Worm (Caenorhabditis elegans) whole organism, L2 larva: ENCODE results near the gene hsp-6.

Experiments
- C34F6.9 ChIP-seq: fragments of 150-350 bp; optimal IDR thresholded peaks from 2 replicates; lab custom pipeline; 2014; ENCODE audit warnings: missing biosample characterization, missing genetic modification characterization
- R02D3.7 ChIP-seq: fragments of 150-350 bp; optimal IDR thresholded peaks from 2 replicates; lab custom pipeline; 2014; ENCODE audit warnings: missing biosample characterization, missing genetic modification characterization
- Y55F3AM.14 ChIP-seq: fragments of 200-800 bp; sonication (Bioruptor generic); optimal IDR thresholded peaks from 2 replicates; lab custom pipeline; 2018; ENCODE audit warnings: mild to moderate bottlenecking, missing genetic modification characterization, missing compliant biosample characterization
- alr-1 ChIP-seq: fragments of 150-350 bp; optimal IDR thresholded peaks from 2 replicates; lab custom pipeline; 2014; ENCODE audit warnings: missing biosample characterization, missing genetic modification characterization
- ceh-82 ChIP-seq: fragments of 150-350 bp; optimal IDR thresholded peaks from 2 replicates; lab custom pipeline; 2014; ENCODE audit warnings: missing biosample characterization, missing genetic modification characterization
- crh-2 ChIP-seq: sonication (generic microtip); optimal IDR thresholded peaks from 2 replicates; lab custom pipeline; 2017; ENCODE audit warnings: missing biosample characterization, missing genetic modification characterization
- egl-27 ChIP-seq: sonication (generic microtip); optimal IDR thresholded peaks from 3 replicates; lab custom pipeline; 2017; ENCODE audit warnings: missing biosample characterization, missing genetic modification reagents, missing genetic modification characterization
- elt-3 ChIP-seq: sonication (generic microtip); optimal IDR thresholded peaks from 2 replicates; lab custom pipeline; 2017; ENCODE audit warnings: missing biosample characterization, missing genetic modification characterization
- fos-1 ChIP-seq: fragments of 150-350 bp; optimal IDR thresholded peaks from 2 replicates; lab custom pipeline; 2014; ENCODE audit warnings: missing biosample characterization, missing genetic modification characterization
- gmeb-1 ChIP-seq: fragments of 150-350 bp; optimal IDR thresholded peaks from 2 replicates; lab custom pipeline; 2014; ENCODE audit warnings: missing biosample characterization, missing genetic modification characterization
- mab-5 ChIP-seq: fragments of 150-350 bp; optimal IDR thresholded peaks from 2 replicates; lab custom pipeline; 2014; ENCODE audit warnings: missing biosample characterization, missing genetic modification characterization
- nhr-10 ChIP-seq: sonication (generic microtip); optimal IDR thresholded peaks from 2 replicates; lab custom pipeline; 2017; ENCODE audit warnings: missing biosample characterization, missing genetic modification characterization
- nhr-12 ChIP-seq: fragments of 150-350 bp; optimal IDR thresholded peaks from 2 replicates; lab custom pipeline; 2014; ENCODE audit warnings: missing biosample characterization, missing genetic modification characterization
- nhr-129 ChIP-seq: fragments of 150-350 bp; optimal IDR thresholded peaks from 2 replicates; lab custom pipeline; 2014; ENCODE audit warnings: missing biosample characterization, missing genetic modification characterization
- nhr-21 ChIP-seq: fragments of 150-350 bp; optimal IDR thresholded peaks from 2 replicates; lab custom pipeline; 2014; ENCODE audit warnings: missing biosample characterization, missing genetic modification characterization
- nhr-23 ChIP-seq: fragments of 150-350 bp; optimal IDR thresholded peaks from 2 replicates; lab custom pipeline; 2014; ENCODE audit warnings: missing biosample characterization, missing genetic modification reagents, missing genetic modification characterization
- nhr-25 ChIP-seq: fragments of 150-350 bp; sonication (generic microtip); optimal IDR thresholded peaks from 3 replicates; lab custom pipeline; 2014; ENCODE audit warnings: missing biosample characterization, missing genetic modification characterization
- nhr-77 ChIP-seq: fragments of 150-350 bp; optimal IDR thresholded peaks from 2 replicates; lab custom pipeline; 2014; ENCODE audit warnings: missing biosample characterization, missing genetic modification characterization
- peb-1 ChIP-seq: fragments of 150-350 bp; optimal IDR thresholded peaks from 2 replicates; lab custom pipeline; 2014; ENCODE audit warnings: missing biosample characterization, missing genetic modification characterization
- skn-1 ChIP-seq: sonication (generic microtip); optimal IDR thresholded peaks from 2 replicates; lab custom pipeline; 2017; ENCODE audit warnings: missing biosample characterization, missing genetic modification characterization
- sma-3 ChIP-seq: sonication (generic microtip); optimal IDR thresholded peaks from 2 replicates; lab custom pipeline; 2016; ENCODE audit warnings: missing genetic modification reagents, missing genetic modification characterization, missing compliant biosample characterization
- sma-9 ChIP-seq, 2 experiments: fragments of 150-350 bp in 1 of 2; sonication (generic microtip) in 1 of 2; optimal IDR thresholded peaks; 2 replicates each; lab custom pipeline; 2014 to 2016; ENCODE audit warnings: missing genetic modification characterization in 2 of 2, mild to moderate bottlenecking in 1 of 2, missing biosample characterization in 1 of 2, missing compliant biosample characterization in 1 of 2, missing genetic modification reagents in 1 of 2, moderate library complexity in 1 of 2
- snpc-4 ChIP-seq: fragments of 150-350 bp; optimal IDR thresholded peaks from 2 replicates; lab custom pipeline; 2014; ENCODE audit warnings: missing biosample characterization, missing genetic modification characterization
- unc-39 ChIP-seq: fragments of 150-350 bp; optimal IDR thresholded peaks from 2 replicates; lab custom pipeline; 2014; ENCODE audit warnings: missing biosample characterization, missing genetic modification characterization
- unc-55 ChIP-seq: fragments of 150-350 bp; sonication (generic microtip); optimal IDR thresholded peaks from 3 replicates; lab custom pipeline; 2014; ENCODE audit warnings: missing biosample characterization, missing genetic modification reagents, missing genetic modification characterization
- unc-62 ChIP-seq: fragments of 150-350 bp; optimal IDR thresholded peaks from 2 replicates; lab custom pipeline; 2014; ENCODE audit warnings: missing biosample characterization, missing genetic modification reagents, missing genetic modification characterization
- zag-1 ChIP-seq: fragments of 150-350 bp; optimal IDR thresholded peaks from 2 replicates; lab custom pipeline; 2014; ENCODE audit warnings: missing biosample characterization, missing genetic modification characterization
- ztf-11 ChIP-seq: sonication (generic microtip); optimal IDR thresholded peaks from 2 replicates; lab custom pipeline; 2017; ENCODE audit warnings: missing biosample characterization, missing genetic modification characterization

The hsp-6 gene

DNA sequence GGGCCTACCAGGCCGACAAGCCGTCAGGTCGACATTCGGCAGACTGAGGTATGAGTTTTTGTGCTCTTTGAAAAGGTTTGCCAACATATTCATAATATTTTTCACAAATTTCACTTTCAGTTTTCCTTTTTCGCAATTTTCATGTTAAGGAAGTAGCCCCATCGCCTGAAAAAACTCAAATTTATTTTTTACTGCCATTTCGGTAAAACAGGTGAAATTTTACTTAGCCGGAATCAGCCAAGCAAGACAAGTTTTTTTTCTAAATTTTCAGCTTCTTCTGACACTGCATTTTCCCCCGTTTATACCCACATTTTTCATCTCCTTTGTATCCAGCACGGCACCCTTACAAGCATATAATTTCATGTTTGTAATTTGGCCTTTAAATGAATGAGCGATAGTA lies 35.0 kb downstream of the hsp-6 start, which contains the start of gene R02F11.11:
Gene R02F11.11 (plus strand): TSS at position 301 of the 400 bp plus-strand sequence.
- no peak for TF ChIP-seq ceh-82 (tag; lab: Kevin White, UChicago)
- TF ChIP-seq, all 48 proteins: peak for 0

DNA sequence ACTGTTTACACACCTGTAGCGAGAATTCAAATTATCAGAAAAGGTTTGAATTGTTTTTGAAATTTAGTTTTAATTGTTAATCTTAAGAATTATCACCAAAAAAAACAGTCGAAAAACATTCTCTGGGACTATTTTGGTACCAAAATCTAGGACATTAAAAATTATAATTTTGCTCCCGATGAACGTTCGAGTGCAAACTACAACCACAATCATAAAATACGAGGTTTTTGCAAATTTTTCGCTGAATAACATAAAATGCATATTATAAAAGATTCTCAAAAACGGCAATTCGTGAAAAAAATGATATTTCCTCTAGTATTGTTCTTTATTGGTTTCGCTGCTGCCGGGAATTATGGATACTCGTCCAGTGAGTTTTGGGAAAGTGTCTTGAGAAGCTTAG lies 36.2 kb downstream of the hsp-6 start, which contains the start of gene R02F11.12:
Gene R02F11.12 (plus strand): TSS at position 301 of the 400 bp plus-strand sequence.
- no peak for TF ChIP-seq sma-3 (GFP tag; lab: Kevin White, UChicago)
- TF ChIP-seq zag-1 (tag; lab: Kevin White, UChicago): no peak

DNA sequence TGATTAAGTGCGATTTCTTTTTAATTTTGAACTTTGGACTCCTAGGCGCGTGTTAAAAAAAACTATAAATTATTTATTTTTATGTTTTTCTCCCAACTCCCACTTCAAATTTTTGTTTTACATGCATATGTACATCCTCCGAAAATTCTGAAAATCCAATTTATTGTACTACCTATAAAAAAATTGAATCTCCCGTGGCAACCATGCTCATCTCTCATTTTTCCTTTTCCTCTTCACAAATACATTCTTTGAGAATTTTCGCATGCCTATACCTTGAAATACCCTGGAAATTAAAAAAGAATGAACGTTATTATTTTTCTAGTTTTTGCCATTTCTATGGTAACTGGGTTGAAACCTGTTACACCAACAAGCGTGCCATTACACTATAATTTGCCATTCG lies 37.7 kb downstream of the hsp-6 start, which contains the start of gene R02F11.10:
Gene R02F11.10 (plus strand): TSS at position 301 of the 400 bp plus-strand sequence.
- no peak for TF ChIP-seq unc-62 (GFP tag; lab: Kevin White, UChicago)
- TF ChIP-seq nhr-21 (tag; lab: Kevin White, UChicago): no peak
- TF ChIP-seq elt-3 (tag; lab: Kevin White, UChicago): no peak
- TF ChIP-seq zag-1 (tag; lab: Kevin White, UChicago): no peak
- TF ChIP-seq R02D3.7: no peak
- no peak for TF ChIP-seq snpc-4 (tag; lab: Kevin White, UChicago)
- TF ChIP-seq alr-1 (tag; lab: Kevin White, UChicago): no peak

DNA sequence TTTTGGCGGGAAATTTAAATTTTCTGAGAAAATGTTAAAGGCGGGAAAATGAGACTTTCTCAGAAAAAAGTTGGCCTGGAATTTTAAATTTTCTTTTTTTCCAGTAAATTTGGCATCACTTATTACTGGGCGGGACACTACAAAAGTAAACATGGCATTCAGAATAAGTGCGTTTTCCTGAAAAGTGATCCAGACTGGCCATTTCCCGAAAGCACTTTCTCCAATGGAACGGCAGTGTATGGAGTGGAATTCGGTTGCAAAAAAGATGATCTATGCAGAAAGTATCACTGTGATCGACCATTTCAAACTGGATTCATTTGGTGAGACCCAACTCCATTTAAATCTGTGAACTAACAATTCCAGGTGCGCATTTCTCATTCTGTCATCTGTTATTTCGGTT lies 38.7 kb downstream of the hsp-6 start:
- TF ChIP-seq crh-2 (no peak), nhr-25 (no peak), elt-3 (tag; lab: Kevin White, UChicago) (no peak), nhr-23 (no peak)

DNA sequence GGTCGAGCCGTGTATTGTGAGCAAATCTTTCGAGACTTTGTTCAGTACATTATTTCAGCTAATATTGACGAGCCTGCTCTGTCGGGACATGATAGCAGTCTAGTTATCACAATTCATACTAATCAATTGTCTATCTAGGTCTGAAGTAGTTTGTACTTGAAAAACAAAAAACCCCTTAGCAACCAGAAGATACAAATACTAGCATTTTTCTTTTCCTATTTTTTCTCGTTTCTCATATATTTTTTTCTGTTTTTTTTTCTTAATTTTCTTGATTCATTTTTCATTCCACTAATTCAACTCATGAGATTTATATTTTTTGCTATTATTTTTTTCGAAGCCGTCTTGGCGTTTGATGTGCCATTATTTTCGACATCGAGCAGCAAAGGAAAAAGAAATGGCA lies 39.4 kb downstream of the hsp-6 start, which contains the start of gene R02F11.9:
Gene R02F11.9 (plus strand): TSS at position 301 of the 400 bp plus-strand sequence.
- TF ChIP-seq nhr-25 (no peak), unc-62 (GFP tag; lab: Kevin White, UChicago) (no peak), nhr-77 (no peak), unc-39 (no peak), alr-1 (tag; lab: Kevin White, UChicago) (no peak), snpc-4 (tag; lab: Kevin White, UChicago) (no peak), elt-3 (tag; lab: Kevin White, UChicago) (no peak), unc-55 (no peak), egl-27 (tag; lab: Kevin White, UChicago) (no peak)

DNA sequence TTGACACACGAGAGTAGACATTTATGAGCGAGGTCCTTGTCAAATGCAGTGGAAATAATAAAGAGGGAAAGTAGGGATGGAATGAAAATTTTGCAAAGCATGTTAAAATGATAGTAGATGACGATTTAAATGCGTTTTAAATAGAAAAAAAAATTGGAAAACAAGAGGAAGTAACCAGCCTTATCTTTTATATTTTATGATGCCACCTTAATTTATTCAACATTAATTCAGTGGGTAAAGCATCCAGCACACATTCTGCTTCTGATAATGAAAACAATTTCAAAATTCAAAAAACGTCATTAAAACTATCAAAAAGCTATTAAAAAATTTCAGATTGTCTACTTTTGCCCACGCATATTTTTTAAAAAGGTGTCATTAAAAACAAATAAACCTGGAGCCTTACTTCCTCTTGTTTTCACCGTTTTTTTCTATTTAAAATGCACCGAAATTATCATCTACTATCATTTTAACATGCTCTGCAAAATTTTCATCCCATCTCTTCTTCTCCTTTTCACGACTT lies 41.2 kb downstream of the hsp-6 start, which contains the start of the genes Y60C6A.2 and Y60C6A.3:
Gene Y60C6A.2 (minus strand): TSS at position 101 of the 520 bp plus-strand sequence.
Gene Y60C6A.3 (plus strand): TSS at position 470 of the 520 bp plus-strand sequence.
- TF ChIP-seq nhr-129 (no peak), gmeb-1 (no peak), ztf-11 (no peak), nhr-12 (no peak), crh-2 (no peak), egl-27 (tag; lab: Kevin White, UChicago) (no peak), peb-1 (tag; lab: Kevin White, UChicago) (no peak), nhr-10 (tag; lab: Kevin White, UChicago) (no peak), unc-55 (no peak), Y55F3AM.14 (GFP tag; lab: Kevin White, UChicago) (no peak), elt-3 (tag; lab: Kevin White, UChicago) (no peak)

DNA sequence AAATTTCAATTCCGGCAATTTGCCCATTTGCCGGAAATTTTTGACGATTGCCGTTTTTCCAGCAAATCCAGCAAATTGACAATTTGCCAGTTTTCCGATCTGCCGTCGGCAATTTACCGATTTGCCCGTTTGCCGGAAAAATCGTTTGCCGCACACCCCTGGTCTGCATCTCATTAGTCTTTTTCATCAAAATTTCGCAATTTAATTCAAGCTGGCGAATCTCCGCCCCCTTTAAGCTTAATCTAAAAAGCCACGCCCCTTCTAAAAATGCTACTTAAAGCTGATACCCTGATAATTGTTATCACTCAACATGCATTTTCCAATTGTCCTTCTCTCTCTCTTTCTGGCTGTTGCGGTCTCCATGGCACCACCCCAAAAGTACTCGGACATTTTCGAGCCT lies 43.2 kb downstream of the hsp-6 start, which contains the start of gene Y60C6A.1:
Gene Y60C6A.1 (plus strand): TSS at position 301 of the 400 bp plus-strand sequence.
- TF ChIP-seq nhr-77 (no peak), C34F6.9 (tag; lab: Kevin White, UChicago) (no peak), R02D3.7 (no peak), fos-1 (tag; lab: Kevin White, UChicago) (no peak), crh-2 (no peak), snpc-4 (tag; lab: Kevin White, UChicago) (no peak), Y55F3AM.14 (GFP tag; lab: Kevin White, UChicago) (no peak), nhr-23 (no peak), zag-1 (tag; lab: Kevin White, UChicago) (no peak), skn-1 (tag; lab: Kevin White, UChicago) (no peak), unc-55 (no peak), nhr-21 (tag; lab: Kevin White, UChicago) (no peak), unc-62 (GFP tag; lab: Kevin White, UChicago) (no peak), gmeb-1 (no peak), mab-5 (tag; lab: Kevin White, UChicago) (no peak), sma-9 (GFP tag; optimal IDR thresholded peaks at IDR 0.05; lab: Kevin White, UChicago) (no peak), sma-9 (tag; optimal IDR thresholded peaks at IDR 0.05; lab: Kevin White, UChicago) (no peak)
